Fruit fly (Drosophila melanogaster): ENCODE data around the gene Nuak.

The Nuak gene

dm6 chr3R:10261800-10262199 lies 2.3 kb upstream of the Nuak start, which contains the start of the genes Sirt6 and pont (continued):
- TF ChIP-seq Hey (tag; optimal IDR thresholded peaks at IDR 0.05) (no peak), CG2875 (GFP tag; optimal IDR thresholded peaks at IDR 0.05) (peak; percentile 86), CG6813 (GFP tag; optimal IDR thresholded peaks at IDR 0.05) (peak; percentile 78), CG9727 (GFP tag; optimal IDR thresholded peaks at IDR 0.05) (peak; percentile 97), tgo (GFP tag; IDR thresholded peaks at IDR 0.05) (no peak), sna (GFP tag; IDR thresholded peaks at IDR 0.05; ENCODE audit: partially characterized antibody) (no peak), trem (tag; optimal IDR thresholded peaks at IDR 0.05) (peak; percentile 96), CG1792 (GFP tag; optimal IDR thresholded peaks at IDR 0.05) (peak; percentile 26), CG6854 (GFP tag; optimal IDR thresholded peaks at IDR 0.05) (peak; percentile 79), Meics (GFP tag; optimal IDR thresholded peaks at IDR 0.05) (peak; percentile 94), CG17568 (GFP tag; optimal IDR thresholded peaks at IDR 0.05) (no peak), Jarid2 (GFP tag; optimal IDR thresholded peaks at IDR 0.05) (peak; percentile 66), lmd (GFP tag; IDR thresholded peaks at IDR 0.05) (no peak), grau (tag; optimal IDR thresholded peaks at IDR 0.05) (peak; percentile 96), Ravus (GFP tag; IDR thresholded peaks at IDR 0.05) (no peak), Atf3 (GFP tag; optimal IDR thresholded peaks at IDR 0.05) (peak; percentile 40), gfzf (GFP tag; optimal IDR thresholded peaks at IDR 0.05) (peak; percentile 66), MBD-R2 (GFP tag; IDR thresholded peaks at IDR 0.05) (no peak), CG17385 (GFP tag; optimal IDR thresholded peaks at IDR 0.05) (peak; percentile 92), CG15011 (GFP tag; optimal IDR thresholded peaks at IDR 0.05) (peak; percentile 76), pfk (GFP tag; optimal IDR thresholded peaks at IDR 0.05) (no peak), CG12236 (GFP tag; optimal IDR thresholded peaks at IDR 0.05) (no peak), Fer3 (tag; optimal IDR thresholded peaks at IDR 0.05) (peak; percentile 95), Elba2 (GFP tag; optimal IDR thresholded peaks at IDR 0.05) (peak; percentile 54), disco-r (GFP tag; optimal IDR thresholded peaks at IDR 0.05) (no peak), Myb (GFP tag; optimal IDR thresholded peaks at IDR 0.05) (no peak), CG34224 (GFP tag; IDR thresholded peaks at IDR 0.05; ENCODE audit: partially characterized antibody) (no peak), CG33557 (GFP tag; optimal IDR thresholded peaks at IDR 0.05) (peak; percentile 93), CG14860 (GFP tag; IDR thresholded peaks at IDR 0.05; ENCODE audit: partially characterized antibody) (no peak), ham (GFP tag; IDR thresholded peaks at IDR 0.05) (no peak), Dad (GFP tag; optimal IDR thresholded peaks at IDR 0.05) (peak; percentile 8), Xrp1 (GFP tag; IDR thresholded peaks at IDR 0.05) (no peak), ftz-f1 (GFP tag; optimal IDR thresholded peaks at IDR 0.05) (no peak), lola (GFP tag; optimal IDR thresholded peaks at IDR 0.05) (peak in 1 of 3 experiments; percentile 96), CG2889 (GFP tag; IDR thresholded peaks at IDR 0.05) (no peak), chinmo (GFP tag; IDR thresholded peaks at IDR 0.05; ENCODE audit: partially characterized antibody) (no peak), CG32767 (GFP tag; IDR thresholded peaks at IDR 0.05) (no peak), CHES-1-like (GFP tag; optimal IDR thresholded peaks at IDR 0.05) (peak; percentile 2), E2f1 (GFP tag; IDR thresholded peaks at IDR 0.05) (no peak), CG10274 (GFP tag; optimal IDR thresholded peaks at IDR 0.05) (peak; percentile 32), bowl (GFP tag; IDR thresholded peaks at IDR 0.05) (no peak), pnt (GFP tag; optimal IDR thresholded peaks at IDR 0.05) (peak; percentile 48), Dip3 (GFP tag; optimal IDR thresholded peaks at IDR 0.05) (peak; percentile 59), bsh (GFP tag; optimal IDR thresholded peaks at IDR 0.05) (peak; percentile 44 to 98), hb (GFP tag; IDR thresholded peaks at IDR 0.05; ENCODE audit: partially characterized antibody) (no peak), CG10565 (GFP tag; optimal IDR thresholded peaks at IDR 0.05) (peak; percentile 12), dmrt99B (tag; optimal IDR thresholded peaks at IDR 0.05) (peak; percentile 96), yki (optimal IDR thresholded peaks at IDR 0.05) (no peak), CG2712 (tag; optimal IDR thresholded peaks at IDR 0.05) (peak; percentile 98), CG10267 (tag; optimal IDR thresholded peaks at IDR 0.05) (peak; percentile 94), CG4820 (GFP tag; optimal IDR thresholded peaks at IDR 0.05) (peak; percentile 92)

Data from whole organism, embryonic.